Worm (Caenorhabditis elegans) whole organism, mixed stage, embryonic: ENCODE measurements around the gene CD4.1.

ENCODE experiments used
- M03D4.4 ChIP-seq: sonication (generic microtip); optimal IDR thresholded peaks from 2 replicates; lab custom pipeline; 2017; ENCODE audit warnings: mild to moderate bottlenecking, missing genetic modification characterization, missing compliant biosample characterization
- bed-3 ChIP-seq: fragments of 200-800 bp; sonication (Bioruptor generic); optimal IDR thresholded peaks from 3 replicates; lab custom pipeline; 2018; ENCODE audit warnings: mild to moderate bottlenecking, missing genetic modification characterization, moderate library complexity, missing compliant biosample characterization
- blmp-1 ChIP-seq: fragments of 150-350 bp; optimal IDR thresholded peaks from 2 replicates; lab custom pipeline; 2014; ENCODE audit warnings: missing biosample characterization, missing genetic modification characterization
- ceh-39 ChIP-seq: fragments of 150-350 bp; optimal IDR thresholded peaks from 2 replicates; lab custom pipeline; 2014; ENCODE audit warnings: missing biosample characterization, missing genetic modification characterization
- ceh-43 ChIP-seq: fragments of 200-800 bp; sonication (Bioruptor generic); optimal IDR thresholded peaks from 2 replicates; lab custom pipeline; 2018; ENCODE audit warnings: mild to moderate bottlenecking, missing genetic modification characterization, moderate library complexity, missing compliant biosample characterization
- ceh-83 ChIP-seq: fragments of 200-800 bp; sonication (Bioruptor generic); optimal IDR thresholded peaks from 2 replicates; lab custom pipeline; 2018; ENCODE audit warnings: mild to moderate bottlenecking, missing genetic modification characterization, missing compliant biosample characterization
- ces-1 ChIP-seq: fragments of 150-350 bp; optimal IDR thresholded peaks from 2 replicates; lab custom pipeline; 2014; ENCODE audit warnings: missing biosample characterization, missing genetic modification reagents, missing genetic modification characterization
- drap-1 ChIP-seq: fragments of 200-800 bp; sonication (Bioruptor generic); optimal IDR thresholded peaks from 3 replicates; lab custom pipeline; 2018; ENCODE audit warnings: mild to moderate bottlenecking, missing genetic modification characterization, missing compliant biosample characterization
- elt-1 ChIP-seq: sonication (generic microtip); optimal IDR thresholded peaks from 2 replicates; lab custom pipeline; 2017; ENCODE audit warnings: missing genetic modification characterization, mild to moderate bottlenecking, missing compliant biosample characterization, antibody characterized with exemption, moderate library complexity, borderline replicate concordance; ENCODE audit not compliant: insufficient read depth
- flh-1 ChIP-seq: fragments of 200-800 bp; sonication (Bioruptor generic); optimal IDR thresholded peaks from 2 replicates; lab custom pipeline; 2018; ENCODE audit warnings: mild to moderate bottlenecking, missing genetic modification characterization, moderate library complexity, missing compliant biosample characterization
- ham-2 ChIP-seq: fragments of 200-800 bp; sonication (Bioruptor generic); optimal IDR thresholded peaks from 2 replicates; lab custom pipeline; 2018; ENCODE audit warnings: mild to moderate bottlenecking, missing genetic modification characterization, missing compliant biosample characterization
- hlh-1 ChIP-seq: fragments of 150-350 bp; optimal IDR thresholded peaks from 2 replicates; lab custom pipeline; 2014; ENCODE audit warnings: missing biosample characterization, missing genetic modification reagents, missing genetic modification characterization
- lin-13 ChIP-seq: fragments of 150-350 bp; optimal IDR thresholded peaks from 2 replicates; lab custom pipeline; 2014; ENCODE audit warnings: missing biosample characterization, missing genetic modification characterization
- lin-32 ChIP-seq: fragments of 200-800 bp; sonication (Bioruptor generic); optimal IDR thresholded peaks from 2 replicates; lab custom pipeline; 2018; ENCODE audit warnings: mild to moderate bottlenecking, missing genetic modification characterization, missing compliant biosample characterization
- lsy-2 ChIP-seq: fragments of 150-350 bp; optimal IDR thresholded peaks from 2 replicates; lab custom pipeline; 2014; ENCODE audit warnings: missing biosample characterization, missing genetic modification characterization
- mab-5 ChIP-seq: fragments of 150-350 bp; optimal IDR thresholded peaks from 2 replicates; lab custom pipeline; 2014; ENCODE audit warnings: missing biosample characterization, missing genetic modification characterization
- mls-2 ChIP-seq: sonication (generic microtip); optimal IDR thresholded peaks from 2 replicates; lab custom pipeline; 2016; ENCODE audit warnings: mild to moderate bottlenecking, missing genetic modification characterization, moderate library complexity, missing compliant biosample characterization
- nhr-12 ChIP-seq: fragments of 150-350 bp; optimal IDR thresholded peaks from 2 replicates; lab custom pipeline; 2014; ENCODE audit warnings: missing biosample characterization, missing genetic modification characterization
- nhr-2 ChIP-seq: fragments of 150-350 bp; optimal IDR thresholded peaks from 2 replicates; lab custom pipeline; 2014; ENCODE audit warnings: missing biosample characterization, missing genetic modification characterization
- nhr-237 ChIP-seq: fragments of 150-350 bp; optimal IDR thresholded peaks from 2 replicates; lab custom pipeline; 2014; ENCODE audit warnings: missing biosample characterization, missing genetic modification characterization
- nhr-28 ChIP-seq: fragments of 150-350 bp; optimal IDR thresholded peaks from 2 replicates; lab custom pipeline; 2014; ENCODE audit warnings: missing biosample characterization, missing genetic modification characterization
- nhr-76 ChIP-seq: sonication (generic microtip); optimal IDR thresholded peaks from 2 replicates; lab custom pipeline; 2017; ENCODE audit warnings: missing biosample characterization, missing genetic modification characterization
- pha-4 ChIP-seq: fragments of 150-350 bp; optimal IDR thresholded peaks from 2 replicates; lab custom pipeline; 2018; ENCODE audit warnings: missing biosample characterization, missing genetic modification reagents, missing genetic modification characterization
- sem-2 ChIP-seq: fragments of 200-800 bp; sonication (Bioruptor generic); optimal IDR thresholded peaks from 2 replicates; lab custom pipeline; 2018; ENCODE audit warnings: mild to moderate bottlenecking, missing genetic modification characterization, missing compliant biosample characterization
- snpc-4 ChIP-seq: fragments of 150-350 bp; optimal IDR thresholded peaks from 2 replicates; lab custom pipeline; 2014; ENCODE audit warnings: missing biosample characterization, missing genetic modification characterization
- sptf-1 ChIP-seq: sonication (generic microtip); optimal IDR thresholded peaks from 2 replicates; lab custom pipeline; 2017; ENCODE audit warnings: mild to moderate bottlenecking, missing genetic modification characterization, moderate library complexity, missing compliant biosample characterization
- tbx-8 ChIP-seq: fragments of 200-800 bp; sonication (Bioruptor generic); optimal IDR thresholded peaks from 2 replicates; lab custom pipeline; 2018; ENCODE audit warnings: mild to moderate bottlenecking, missing genetic modification characterization, moderate library complexity, missing compliant biosample characterization
- unc-120 ChIP-seq: sonication (generic microtip); optimal IDR thresholded peaks from 2 replicates; lab custom pipeline; 2017; ENCODE audit warnings: missing genetic modification characterization, missing compliant biosample characterization; ENCODE audit not compliant: poor library complexity, severe bottlenecking
- unc-39 ChIP-seq: fragments of 150-350 bp; optimal IDR thresholded peaks from 2 replicates; lab custom pipeline; 2014; ENCODE audit warnings: missing biosample characterization, missing genetic modification characterization
- unc-62 ChIP-seq: fragments of 150-350 bp; optimal IDR thresholded peaks from 2 replicates; lab custom pipeline; 2014; ENCODE audit warnings: missing biosample characterization, missing genetic modification reagents, missing genetic modification characterization
- zip-8 ChIP-seq: fragments of 150-350 bp; optimal IDR thresholded peaks from 2 replicates; lab custom pipeline; 2014; ENCODE audit warnings: missing biosample characterization, missing genetic modification characterization
- ztf-11 ChIP-seq: fragments of 150-350 bp; optimal IDR thresholded peaks from 2 replicates; lab custom pipeline; 2014; ENCODE audit warnings: missing biosample characterization, missing genetic modification characterization

The CD4.1 gene

ce11 chrV:5630792-5631191 lies 24.4 kb downstream of the CD4.1 start, which contains the start of gene acy-4:
Gene acy-4 (minus strand): TSS chrV:5630892.
- TF ChIP-seq ceh-83 (GFP tag; lab: Kevin White, UChicago): no peak
- no peak for TF ChIP-seq nhr-237
- no peak for TF ChIP-seq lsy-2 (tag; lab: Kevin White, UChicago)
- no peak for TF ChIP-seq blmp-1
- no peak for TF ChIP-seq nhr-2
- TF ChIP-seq M03D4.4 (tag; lab: Kevin White, UChicago): no peak
- no peak for TF ChIP-seq nhr-76
- TF ChIP-seq tbx-8 (GFP tag; lab: Kevin White, UChicago): no peak
- TF ChIP-seq nhr-12: no peak
- no peak for TF ChIP-seq ceh-43 (GFP tag; lab: Kevin White, UChicago)
- no peak for TF ChIP-seq nhr-28 (tag; lab: Kevin White, UChicago)
- no peak for TF ChIP-seq lin-13

ce11 chrV:5634445-5634844 lies 28.1 kb downstream of the CD4.1 start:
- TF ChIP-seq unc-39 (tag; lab: Kevin White, UChicago) (no peak), pha-4 (no peak), ztf-11 (no peak), mls-2 (tag; lab: Kevin White, UChicago) (no peak), drap-1 (GFP tag; lab: Kevin White, UChicago) (no peak), unc-120 (tag; lab: Kevin White, UChicago) (no peak), tbx-8 (GFP tag; lab: Kevin White, UChicago) (no peak), sptf-1 (no peak), nhr-28 (tag; lab: Kevin White, UChicago) (no peak), lin-32 (GFP tag; lab: Kevin White, UChicago) (no peak), lsy-2 (tag; lab: Kevin White, UChicago) (no peak), nhr-2 (no peak), snpc-4 (tag; lab: Kevin White, UChicago) (no peak)

ce11 chrV:5644171-5644570 lies 37.8 kb downstream of the CD4.1 start, which contains the start of gene srx-117:
Gene srx-117 (plus strand): TSS chrV:5644471.
- no peak for TF ChIP-seq unc-62 (GFP tag; lab: Kevin White, UChicago)
- TF ChIP-seq ceh-39: no peak
- no peak for TF ChIP-seq ztf-11
- no peak for TF ChIP-seq drap-1 (GFP tag; lab: Kevin White, UChicago)
- TF ChIP-seq sptf-1: no peak
- TF ChIP-seq nhr-76: no peak
- TF ChIP-seq pha-4: no peak
- TF ChIP-seq bed-3 (GFP tag; lab: Kevin White, UChicago): no peak
- no peak for TF ChIP-seq ham-2
- TF ChIP-seq mab-5 (tag; lab: Kevin White, UChicago): no peak
- TF ChIP-seq ces-1 (GFP tag; lab: Kevin White, UChicago): no peak
- no peak for TF ChIP-seq zip-8 (tag; lab: Kevin White, UChicago)
- TF ChIP-seq unc-120 (tag; lab: Kevin White, UChicago): no peak
- no peak for TF ChIP-seq tbx-8 (GFP tag; lab: Kevin White, UChicago)

ce11 chrV:5647359-5647758 lies 41.0 kb downstream of the CD4.1 start, which contains the start of gene C14C11.4:
Gene C14C11.4 (plus strand): TSS chrV:5647610.
- TF ChIP-seq sem-2 (GFP tag; lab: Kevin White, UChicago) (no peak), hlh-1 (tag; lab: Kevin White, UChicago) (no peak), bed-3 (GFP tag; lab: Kevin White, UChicago) (no peak), flh-1 (GFP tag; lab: Kevin White, UChicago) (no peak), nhr-237 (no peak), ham-2 (no peak), mls-2 (tag; lab: Kevin White, UChicago) (no peak), pha-4 (no peak), blmp-1 (no peak), ceh-43 (GFP tag; lab: Kevin White, UChicago) (no peak), lsy-2 (tag; lab: Kevin White, UChicago) (no peak), drap-1 (GFP tag; lab: Kevin White, UChicago) (no peak), nhr-12 (no peak), elt-1 (tag; lab: Kevin White, UChicago) (no peak), lin-32 (GFP tag; lab: Kevin White, UChicago) (no peak), ceh-39 (no peak), tbx-8 (GFP tag; lab: Kevin White, UChicago) (no peak)

ce11 chrV:5651905-5652304 lies 45.5 kb downstream of the CD4.1 start:
- TF ChIP-seq lsy-2 (tag; lab: Kevin White, UChicago) (no peak), ces-1 (GFP tag; lab: Kevin White, UChicago) (peak; percentile 3), hlh-1 (tag; lab: Kevin White, UChicago) (no peak), pha-4 (no peak), unc-120 (tag; lab: Kevin White, UChicago) (no peak), elt-1 (tag; lab: Kevin White, UChicago) (no peak)
